Fruit fly (Drosophila melanogaster) whole organism, wandering third instar larva: ENCODE data around the gene Atox1.

Source experiments
- Hnf4 ChIP-seq: fragments of 200-800 bp; sonication (Bioruptor generic); optimal IDR thresholded peaks from 2 replicates; lab custom pipeline; 2016; ENCODE audit warnings: missing biosample characterization, mild to moderate bottlenecking, missing genetic modification characterization
- br ChIP-seq: fragments of 200-800 bp; sonication (Bioruptor generic); optimal IDR thresholded peaks from 2 replicates; lab custom pipeline; 2016; ENCODE audit warnings: missing biosample characterization, missing genetic modification characterization

DNA sequence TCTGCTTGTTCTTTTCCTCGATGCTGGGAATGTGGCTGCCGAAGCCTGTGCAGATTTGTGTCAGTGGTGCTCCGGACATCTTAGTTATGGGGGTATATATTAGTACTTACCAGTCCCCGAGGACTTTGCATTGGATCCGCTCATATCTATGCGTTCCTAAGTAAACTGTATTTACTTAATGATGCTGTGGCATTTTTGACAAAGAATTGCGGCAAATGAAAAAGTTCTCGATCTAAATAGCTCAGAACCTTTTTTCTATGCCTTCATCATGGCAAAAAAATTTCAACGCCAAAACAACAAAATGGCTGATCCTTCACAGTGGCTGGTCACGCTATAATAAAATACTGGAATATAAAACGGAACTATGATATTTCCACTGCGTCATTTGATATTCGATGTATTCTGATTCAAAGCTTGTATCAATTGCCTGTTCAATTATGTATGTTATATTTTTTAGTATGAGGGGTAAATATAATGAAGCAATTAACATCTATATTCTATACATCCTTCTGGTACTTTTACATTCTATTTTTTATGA, 6.6 kb upstream of the Atox1 start, which contains the start of gene MED1:
- TF ChIP-seq br (GFP tag; lab: Kevin White, UChicago) (no peak), Hnf4 (GFP tag; lab: Kevin White, UChicago) (no peak)
